Worm (Caenorhabditis elegans) whole organism, L3 larva: Measurements from ENCODE around the gene ZK105.11.
"Not testable (repeated sequence)": the region's sequence is repeated elsewhere in the genome, so short reads cannot be mapped to it uniquely, and the experiment has no call there.

Source experiments
- aly-2 ChIP-seq: fragments of 150-350 bp; optimal IDR thresholded peaks from 2 replicates; lab custom pipeline; 2014; ENCODE audit warnings: missing biosample characterization, missing genetic modification characterization
- ama-1 ChIP-seq: fragments of 150-350 bp; optimal IDR thresholded peaks from 2 replicates; lab custom pipeline; 2018
- ceh-16 ChIP-seq: sonication (generic microtip); optimal IDR thresholded peaks from 2 replicates; lab custom pipeline; 2017; ENCODE audit warnings: missing biosample characterization, missing genetic modification characterization
- ceh-82 ChIP-seq: fragments of 150-350 bp; optimal IDR thresholded peaks from 2 replicates; lab custom pipeline; 2014; ENCODE audit warnings: missing biosample characterization, missing genetic modification characterization
- egl-27 ChIP-seq: sonication (generic microtip); optimal IDR thresholded peaks from 4 replicates; lab custom pipeline; 2017; ENCODE audit warnings: missing biosample characterization, missing genetic modification reagents, missing genetic modification characterization
- egl-5 ChIP-seq: fragments of 150-350 bp; optimal IDR thresholded peaks from 2 replicates; lab custom pipeline; 2017; ENCODE audit warnings: missing biosample characterization, missing genetic modification reagents, missing genetic modification characterization, inconsistent platforms
- elt-1 ChIP-seq: fragments of 150-350 bp; optimal IDR thresholded peaks from 2 replicates; lab custom pipeline; 2014; ENCODE audit warnings: missing biosample characterization, missing genetic modification characterization
- elt-2 ChIP-seq: sonication (generic microtip); optimal IDR thresholded peaks from 2 replicates; lab custom pipeline; 2016; ENCODE audit warnings: missing genetic modification reagents, mild to moderate bottlenecking, missing genetic modification characterization, missing compliant biosample characterization
- eor-1 ChIP-seq, 2 experiments: fragments of 150-350 bp; optimal IDR thresholded peaks; 2 replicates each; lab custom pipeline; 2014 to 2018; ENCODE audit warnings: missing biosample characterization in 2 of 2, missing genetic modification characterization in 2 of 2
- fkh-10 ChIP-seq: sonication (generic microtip); optimal IDR thresholded peaks from 2 replicates; lab custom pipeline; 2017; ENCODE audit warnings: missing biosample characterization, missing genetic modification reagents, missing genetic modification characterization
- fkh-2 ChIP-seq: fragments of 150-350 bp; optimal IDR thresholded peaks from 2 replicates; lab custom pipeline; 2014; ENCODE audit warnings: missing biosample characterization, missing genetic modification reagents, missing genetic modification characterization
- fos-1 ChIP-seq: fragments of 150-350 bp; optimal IDR thresholded peaks from 2 replicates; lab custom pipeline; 2014; ENCODE audit warnings: missing biosample characterization, missing genetic modification characterization
- hmg-11 ChIP-seq: sonication (generic microtip); optimal IDR thresholded peaks from 2 replicates; lab custom pipeline; 2016; ENCODE audit warnings: missing genetic modification characterization, missing compliant biosample characterization
- jun-1 ChIP-seq: fragments of 150-350 bp; optimal IDR thresholded peaks from 2 replicates; lab custom pipeline; 2014; ENCODE audit warnings: missing biosample characterization, missing genetic modification reagents, missing genetic modification characterization
- lin-15B ChIP-seq: fragments of 150-350 bp; optimal IDR thresholded peaks from 2 replicates; lab custom pipeline; 2014; ENCODE audit warnings: missing biosample characterization, missing genetic modification characterization
- lin-39 ChIP-seq: fragments of 150-350 bp; optimal IDR thresholded peaks from 2 replicates; lab custom pipeline; 2018; ENCODE audit warnings: missing biosample characterization, missing genetic modification reagents, missing genetic modification characterization
- lsy-12 ChIP-seq: sonication (generic microtip); optimal IDR thresholded peaks from 2 replicates; lab custom pipeline; 2016; ENCODE audit warnings: mild to moderate bottlenecking, missing genetic modification characterization, missing compliant biosample characterization
- mdl-1 ChIP-seq: fragments of 150-350 bp; optimal IDR thresholded peaks from 2 replicates; lab custom pipeline; 2014; ENCODE audit warnings: missing biosample characterization, missing genetic modification characterization
- mml-1 ChIP-seq: fragments of 150-350 bp; sonication (generic microtip); optimal IDR thresholded peaks from 3 replicates; lab custom pipeline; 2014; ENCODE audit warnings: missing biosample characterization, missing genetic modification characterization
- nhr-11 ChIP-seq: fragments of 150-350 bp; optimal IDR thresholded peaks from 2 replicates; lab custom pipeline; 2014; ENCODE audit warnings: missing biosample characterization, missing genetic modification characterization
- nhr-12 ChIP-seq: fragments of 150-350 bp; optimal IDR thresholded peaks from 2 replicates; lab custom pipeline; 2014; ENCODE audit warnings: missing biosample characterization, missing genetic modification characterization
- nhr-23 ChIP-seq: fragments of 150-350 bp; optimal IDR thresholded peaks from 2 replicates; lab custom pipeline; 2014; ENCODE audit warnings: missing biosample characterization, missing genetic modification reagents, missing genetic modification characterization
- nhr-25 ChIP-seq: sonication (generic microtip); optimal IDR thresholded peaks from 2 replicates; lab custom pipeline; 2017; ENCODE audit warnings: missing biosample characterization, missing genetic modification characterization
- nhr-28 ChIP-seq: fragments of 150-350 bp; optimal IDR thresholded peaks from 2 replicates; lab custom pipeline; 2014; ENCODE audit warnings: missing biosample characterization, missing genetic modification characterization
- nhr-43 ChIP-seq: sonication (generic microtip); optimal IDR thresholded peaks from 2 replicates; lab custom pipeline; 2016; ENCODE audit warnings: mild to moderate bottlenecking, missing genetic modification characterization, missing compliant biosample characterization; ENCODE audit not compliant: poor library complexity, severe bottlenecking
- nhr-67 ChIP-seq: fragments of 150-350 bp; optimal IDR thresholded peaks from 2 replicates; lab custom pipeline; 2014; ENCODE audit warnings: missing biosample characterization, missing genetic modification characterization
- nhr-76 ChIP-seq: fragments of 150-350 bp; sonication (generic microtip); optimal IDR thresholded peaks from 5 replicates; lab custom pipeline; 2014; ENCODE audit warnings: missing biosample characterization, missing genetic modification characterization
- nhr-77 ChIP-seq: fragments of 150-350 bp; optimal IDR thresholded peaks from 2 replicates; lab custom pipeline; 2014; ENCODE audit warnings: missing biosample characterization, missing genetic modification characterization
- pqm-1 ChIP-seq: fragments of 150-350 bp; optimal IDR thresholded peaks from 2 replicates; lab custom pipeline; 2017; ENCODE audit warnings: missing biosample characterization, missing genetic modification characterization, inconsistent platforms
- sea-2 ChIP-seq: fragments of 150-350 bp; sonication (generic microtip); optimal IDR thresholded peaks from 4 replicates; lab custom pipeline; 2014; ENCODE audit warnings: missing biosample characterization, missing genetic modification reagents, missing genetic modification characterization
- skn-1 ChIP-seq: fragments of 150-350 bp; optimal IDR thresholded peaks from 2 replicates; lab custom pipeline; 2014; ENCODE audit warnings: missing biosample characterization, missing genetic modification characterization
- snpc-4 ChIP-seq: fragments of 150-350 bp; optimal IDR thresholded peaks from 2 replicates; lab custom pipeline; 2014; ENCODE audit warnings: missing biosample characterization, missing genetic modification characterization
- unc-39 ChIP-seq: sonication (generic microtip); optimal IDR thresholded peaks from 4 replicates; lab custom pipeline; 2017; ENCODE audit warnings: missing biosample characterization, missing genetic modification characterization
- unc-62 ChIP-seq: fragments of 150-350 bp; sonication (generic microtip); optimal IDR thresholded peaks from 4 replicates; lab custom pipeline; 2014; ENCODE audit warnings: missing biosample characterization, missing genetic modification reagents, missing genetic modification characterization
- ztf-11 ChIP-seq: fragments of 150-350 bp; optimal IDR thresholded peaks from 2 replicates; lab custom pipeline; 2014; ENCODE audit warnings: missing biosample characterization, missing genetic modification characterization
- ztf-4 ChIP-seq: fragments of 150-350 bp; optimal IDR thresholded peaks from 2 replicates; lab custom pipeline; 2014; ENCODE audit warnings: missing biosample characterization, missing genetic modification characterization

The ZK105.11 gene

ce11 chrV:7716034-7716433 is 7.6 kb upstream of the ZK105.11 start, which contains the start of gene ZK105.12:
ZK105.12 (minus strand) TSS chrV:7716134.
- no peak for TF ChIP-seq mdl-1
- no peak for TF ChIP-seq pqm-1 (tag; lab: Kevin White, UChicago)
- TF ChIP-seq egl-27 = no peak
- no peak for TF ChIP-seq elt-2
- no peak for TF ChIP-seq mml-1
- TF ChIP-seq ceh-82 (tag; lab: Kevin White, UChicago) = no peak
- no peak for TF ChIP-seq sea-2 (GFP tag; lab: Kevin White, UChicago)
- no peak for TF ChIP-seq fkh-10 (GFP tag; lab: Kevin White, UChicago)
- no peak for TF ChIP-seq eor-1 (tag; optimal IDR thresholded peaks at IDR 0.05; lab: Kevin White, UChicago)
- no peak for TF ChIP-seq nhr-28

- TF ChIP-seq lsy-12 (no peak), sea-2 (GFP tag; lab: Kevin White, UChicago) (no peak), jun-1 (no peak), egl-5 (tag; lab: Kevin White, UChicago) (no peak), ceh-16 (tag; lab: Kevin White, UChicago) (no peak), ceh-82 (tag; lab: Kevin White, UChicago) (no peak), aly-2 (tag; lab: Kevin White, UChicago) (no peak), nhr-12 (tag; lab: Kevin White, UChicago) (no peak), nhr-25 (tag; lab: Kevin White, UChicago) (no peak), unc-39 (tag; lab: Kevin White, UChicago) (no peak), nhr-77 (tag; lab: Kevin White, UChicago) (no peak), elt-1 (no peak), nhr-11 (tag; lab: Kevin White, UChicago) (no peak), nhr-67 (tag; lab: Kevin White, UChicago) (no peak), nhr-28 (no peak), elt-2 (no peak), skn-1 (no peak), nhr-43 (no peak), ama-1 (lab: Kevin White, UChicago) (no peak), nhr-23 (tag; lab: Kevin White, UChicago) (no peak)
These were observed 5.3 kb upstream of the ZK105.11 start, which contains the start of gene ZK105.1 for ce11 chrV:7713691-7714090. ZK105.1 (plus strand) TSS chrV:7713991.

ce11 chrV:7713072-7713471 is 4.6 kb upstream of the ZK105.11 start, which contains the start of gene ZK105.13:
ZK105.13 (minus strand) TSS chrV:7713172.
- TF ChIP-seq unc-62 (GFP tag; lab: Kevin White, UChicago) (no peak), fkh-2 (tag; lab: Kevin White, UChicago) (no peak), mdl-1 (no peak), aly-2 (tag; lab: Kevin White, UChicago) (no peak), nhr-11 (tag; lab: Kevin White, UChicago) (no peak), nhr-12 (tag; lab: Kevin White, UChicago) (no peak), fos-1 (tag; lab: Kevin White, UChicago) (no peak), nhr-43 (no peak), snpc-4 (tag; lab: Kevin White, UChicago) (no peak), elt-1 (no peak), ztf-4 (no peak), hmg-11 (tag; lab: Kevin White, UChicago) (no peak), mml-1 (no peak), skn-1 (no peak), ztf-11 (no peak), ceh-82 (tag; lab: Kevin White, UChicago) (no peak), ceh-16 (tag; lab: Kevin White, UChicago) (no peak), lin-15B (no peak), ama-1 (lab: Kevin White, UChicago) (no peak)

- TF ChIP-seq nhr-67 (tag; lab: Kevin White, UChicago) (no peak), ceh-16 (tag; lab: Kevin White, UChicago) (no peak)
These were observed 3.1 kb downstream of the ZK105.11 start, which contains the start of gene srw-3 for ce11 chrV:7705316-7705715. srw-3 (plus strand) TSS chrV:7705616.

ce11 chrV:7703536-7703935 is 4.9 kb downstream of the ZK105.11 start, which contains the start of gene srsx-40:
srsx-40 (minus strand) TSS chrV:7703636.
- TF ChIP-seq lin-39, nhr-76, nhr-25 (tag; lab: Kevin White, UChicago): not testable (repeated sequence)
